Worm (Caenorhabditis elegans) whole organism, L1 larva: Measurements from ENCODE around the gene srx-60.
A peak's percentile ranks its signal among the peaks of the same experiment; 100 is the strongest.

Experiments
- C16A3.4 ChIP-seq: fragments of 150-350 bp; optimal IDR thresholded peaks from 2 replicates; lab custom pipeline; 2014; ENCODE audit warnings: missing biosample characterization, missing genetic modification characterization
- C34B4.2 ChIP-seq: sonication (generic microtip); optimal IDR thresholded peaks from 2 replicates; lab custom pipeline; 2017; ENCODE audit warnings: mild to moderate bottlenecking, missing genetic modification characterization, missing compliant biosample characterization
- F16B12.6 ChIP-seq: fragments of 150-350 bp; optimal IDR thresholded peaks from 2 replicates; lab custom pipeline; 2014; ENCODE audit warnings: missing biosample characterization, missing genetic modification characterization
- blmp-1 ChIP-seq: fragments of 150-350 bp; optimal IDR thresholded peaks from 2 replicates; lab custom pipeline; 2014; ENCODE audit warnings: missing biosample characterization, missing genetic modification characterization
- ceh-82 ChIP-seq, 3 experiments: fragments of 150-350 bp in 1 of 3; sonication (generic microtip) in 2 of 3; optimal IDR thresholded peaks; 2 replicates each; lab custom pipeline; 2014 to 2017; ENCODE audit warnings: missing biosample characterization in 3 of 3, missing genetic modification characterization in 3 of 3
- ceh-88 ChIP-seq: fragments of 200-800 bp; sonication (Bioruptor generic); IDR thresholded peaks from 2 replicates; pipeline ENCODE4 v1.3.6; 2022; ENCODE audit warnings: missing genetic modification characterization, missing compliant biosample characterization
- ceh-90 ChIP-seq: sonication (generic microtip); optimal IDR thresholded peaks from 2 replicates; lab custom pipeline; 2016; ENCODE audit warnings: missing genetic modification characterization, missing compliant biosample characterization
- dpl-1 ChIP-seq, 3 experiments: fragments of 150-350 bp in 2 of 3; sonication (generic microtip) in 1 of 3; optimal IDR thresholded peaks; 2 replicates each; lab custom pipeline; 2014 to 2017; ENCODE audit warnings: missing biosample characterization in 3 of 3, missing genetic modification characterization in 3 of 3, missing genetic modification reagents in 3 of 3
- efl-1 ChIP-seq, 4 experiments: fragments of 150-350 bp; optimal IDR thresholded peaks in 3 of 4; peaks in 1 of 4; 1 replicate in 1 of 4; 2 replicates in 3 of 4; lab custom pipeline; 2014; ENCODE audit warnings: missing biosample characterization in 2 of 4, missing genetic modification characterization in 2 of 4, missing genetic modification reagents in 2 of 4
- egl-13 ChIP-seq: sonication (generic microtip); optimal IDR thresholded peaks from 2 replicates; lab custom pipeline; 2016; ENCODE audit warnings: missing genotype, missing genetic modification reagents, missing genetic modification characterization, missing compliant biosample characterization
- elt-2 ChIP-seq: sonication (generic microtip); optimal IDR thresholded peaks from 2 replicates; lab custom pipeline; 2016; ENCODE audit warnings: missing genetic modification characterization, mild to moderate bottlenecking, inconsistent platforms, missing compliant biosample characterization, missing genetic modification reagents
- elt-3 ChIP-seq, 6 experiments: fragments of 150-350 bp in 1 of 6; sonication (generic microtip); optimal IDR thresholded peaks; 2 replicates each; lab custom pipeline; 2017 to 2018; ENCODE audit warnings: missing biosample characterization in 6 of 6, missing genetic modification characterization in 6 of 6, inconsistent platforms in 1 of 6
- fkh-4 ChIP-seq: sonication (generic microtip); optimal IDR thresholded peaks from 2 replicates; lab custom pipeline; 2016; ENCODE audit warnings: missing compliant biosample characterization, missing genetic modification characterization, borderline replicate concordance
- fos-1 ChIP-seq: fragments of 150-350 bp; optimal IDR thresholded peaks from 2 replicates; lab custom pipeline; 2014; ENCODE audit warnings: missing biosample characterization, missing genetic modification characterization
- grh-1 ChIP-seq: fragments of 200-800 bp; sonication (Bioruptor generic); IDR thresholded peaks from 2 replicates; pipeline ENCODE4 v1.3.6; 2022; ENCODE audit warnings: missing genetic modification reagents, missing genetic modification characterization, missing compliant biosample characterization
- hlh-4 ChIP-seq: sonication (generic microtip); optimal IDR thresholded peaks from 2 replicates; lab custom pipeline; 2016; ENCODE audit warnings: mild to moderate bottlenecking, missing genetic modification characterization, missing compliant biosample characterization
- isw-1 ChIP-seq: fragments of 200-800 bp; sonication (Bioruptor generic); IDR thresholded peaks from 2 replicates; pipeline ENCODE4 v1.3.6; 2022; ENCODE audit warnings: missing genetic modification characterization, missing compliant biosample characterization
- lin-13 ChIP-seq: fragments of 150-350 bp; optimal IDR thresholded peaks from 2 replicates; lab custom pipeline; 2014; ENCODE audit warnings: missing biosample characterization, missing genetic modification reagents, missing genetic modification characterization
- lin-39 ChIP-seq: fragments of 150-350 bp; optimal IDR thresholded peaks from 2 replicates; lab custom pipeline; 2014; ENCODE audit warnings: missing biosample characterization, missing genetic modification reagents, missing genetic modification characterization
- lir-3 ChIP-seq: sonication (generic microtip); optimal IDR thresholded peaks from 2 replicates; lab custom pipeline; 2016; ENCODE audit warnings: mild to moderate bottlenecking, missing genetic modification characterization, moderate library complexity, missing compliant biosample characterization; ENCODE audit not compliant: poor library complexity
- lsy-2 ChIP-seq, 2 experiments: fragments of 150-350 bp; optimal IDR thresholded peaks; 2 replicates each; lab custom pipeline; 2014; ENCODE audit warnings: missing biosample characterization in 2 of 2, missing genetic modification characterization in 2 of 2
- mab-9 ChIP-seq: fragments of 200-800 bp; sonication (Bioruptor generic); IDR thresholded peaks from 2 replicates; pipeline ENCODE4 v1.3.6; 2022; ENCODE audit warnings: missing genetic modification reagents, missing genetic modification characterization, missing compliant biosample characterization
- mef-2 ChIP-seq: fragments of 150-350 bp; optimal IDR thresholded peaks from 2 replicates; lab custom pipeline; 2014; ENCODE audit warnings: missing biosample characterization, missing genetic modification characterization
- mep-1 ChIP-seq: fragments of 150-350 bp; optimal IDR thresholded peaks from 2 replicates; lab custom pipeline; 2014; ENCODE audit warnings: missing biosample characterization, missing genetic modification characterization
- nhr-11 ChIP-seq: fragments of 150-350 bp; optimal IDR thresholded peaks from 2 replicates; lab custom pipeline; 2014; ENCODE audit warnings: missing biosample characterization, missing genetic modification characterization
- nhr-12 ChIP-seq: sonication (generic microtip); optimal IDR thresholded peaks from 2 replicates; lab custom pipeline; 2017; ENCODE audit warnings: missing biosample characterization, missing genetic modification characterization
- nhr-20 ChIP-seq: sonication (generic microtip); optimal IDR thresholded peaks from 2 replicates; lab custom pipeline; 2016; ENCODE audit warnings: mild to moderate bottlenecking, missing genetic modification characterization, missing compliant biosample characterization
- nhr-237 ChIP-seq: fragments of 150-350 bp; optimal IDR thresholded peaks from 2 replicates; lab custom pipeline; 2014; ENCODE audit warnings: missing biosample characterization, missing genetic modification characterization
- nhr-47 ChIP-seq: sonication (generic microtip); optimal IDR thresholded peaks from 2 replicates; lab custom pipeline; 2016; ENCODE audit warnings: mild to moderate bottlenecking, missing genetic modification characterization, moderate library complexity, missing compliant biosample characterization
- nhr-71 ChIP-seq: sonication (generic microtip); optimal IDR thresholded peaks from 2 replicates; lab custom pipeline; 2016; ENCODE audit warnings: mild to moderate bottlenecking, missing genetic modification characterization, moderate library complexity, missing compliant biosample characterization
- nhr-77 ChIP-seq: fragments of 150-350 bp; optimal IDR thresholded peaks from 2 replicates; lab custom pipeline; 2014; ENCODE audit warnings: missing biosample characterization, missing genetic modification characterization
- nhr-85 ChIP-seq: sonication (generic microtip); peaks from one replicate; lab custom pipeline; 2016; ENCODE audit warnings: missing genetic modification characterization, inconsistent platforms, missing compliant biosample characterization
- nhr-90 ChIP-seq: sonication (generic microtip); optimal IDR thresholded peaks from 2 replicates; lab custom pipeline; 2016; ENCODE audit warnings: mild to moderate bottlenecking, missing genetic modification characterization, missing compliant biosample characterization; ENCODE audit not compliant: poor library complexity
- pag-3 ChIP-seq: sonication (generic microtip); optimal IDR thresholded peaks from 2 replicates; lab custom pipeline; 2017; ENCODE audit warnings: missing genetic modification characterization, mild to moderate bottlenecking, missing compliant biosample characterization, antibody characterized with exemption, borderline replicate concordance; ENCODE audit not compliant: insufficient read depth
- pqm-1 ChIP-seq: sonication (generic microtip); optimal IDR thresholded peaks from 3 replicates; lab custom pipeline; 2017; ENCODE audit warnings: missing biosample characterization, missing genetic modification characterization
- rnt-1 ChIP-seq: sonication (generic microtip); optimal IDR thresholded peaks from 2 replicates; lab custom pipeline; 2016; ENCODE audit warnings: mild to moderate bottlenecking, missing genetic modification characterization, moderate library complexity, missing compliant biosample characterization
- snpc-4 ChIP-seq: fragments of 150-350 bp; optimal IDR thresholded peaks from 2 replicates; lab custom pipeline; 2014; ENCODE audit warnings: missing biosample characterization, missing genetic modification characterization
- sox-4 ChIP-seq: sonication (generic microtip); optimal IDR thresholded peaks from 2 replicates; lab custom pipeline; 2016; ENCODE audit warnings: missing genetic modification characterization, missing compliant biosample characterization
- sup-37 ChIP-seq: fragments of 200-800 bp; sonication (Bioruptor generic); optimal IDR thresholded peaks from 2 replicates; lab custom pipeline; 2018; ENCODE audit warnings: mild to moderate bottlenecking, missing genetic modification characterization, missing compliant biosample characterization
- swsn-7 ChIP-seq: sonication (generic microtip); optimal IDR thresholded peaks from 2 replicates; lab custom pipeline; 2016; ENCODE audit warnings: missing genetic modification characterization, missing compliant biosample characterization
- tbx-2 ChIP-seq: sonication (generic microtip); optimal IDR thresholded peaks from 2 replicates; lab custom pipeline; 2016; ENCODE audit warnings: missing genetic modification characterization, missing compliant biosample characterization
- tlp-1 ChIP-seq: fragments of 150-350 bp; optimal IDR thresholded peaks from 2 replicates; lab custom pipeline; 2014; ENCODE audit warnings: missing biosample characterization, missing genetic modification characterization
- unc-30 ChIP-seq: sonication (generic microtip); optimal IDR thresholded peaks from 2 replicates; lab custom pipeline; 2017; ENCODE audit warnings: missing biosample characterization, missing genetic modification characterization
- unc-62 ChIP-seq: fragments of 150-350 bp; optimal IDR thresholded peaks from 2 replicates; lab custom pipeline; 2014; ENCODE audit warnings: missing biosample characterization, missing genetic modification reagents, missing genetic modification characterization
- unc-86 ChIP-seq: sonication (generic microtip); optimal IDR thresholded peaks from 2 replicates; lab custom pipeline; 2016; ENCODE audit warnings: missing genetic modification characterization, missing compliant biosample characterization
- vab-15 ChIP-seq: sonication (generic microtip); optimal IDR thresholded peaks from 2 replicates; lab custom pipeline; 2017; ENCODE audit warnings: missing genotype, mild to moderate bottlenecking, missing genetic modification characterization, missing compliant biosample characterization
- xbp-1 ChIP-seq: sonication (generic microtip); optimal IDR thresholded peaks from 2 replicates; lab custom pipeline; 2016; ENCODE audit warnings: missing genetic modification characterization, missing compliant biosample characterization
- ztf-11 ChIP-seq, 2 experiments: sonication (generic microtip); optimal IDR thresholded peaks; 2 replicates each; lab custom pipeline; 2016 to 2017; ENCODE audit warnings: missing genetic modification characterization in 2 of 2, missing biosample characterization in 1 of 2, missing compliant biosample characterization in 1 of 2

The srx-60 gene

ce11 chrV:7434805-7435363, 34.2 kb downstream of the srx-60 start (continued):
- TF ChIP-seq nhr-47 (tag; lab: Kevin White, UChicago) (peak; percentile 55), mef-2 (peak; percentile 0), nhr-85 (no peak), mab-9 (GFP tag; lab: Robert Waterston, UW) (no peak), snpc-4 (tag; lab: Kevin White, UChicago) (peak; percentile 21), hlh-4 (tag; lab: Kevin White, UChicago) (no peak), nhr-77 (tag; lab: Kevin White, UChicago) (no peak), swsn-7 (tag; lab: Kevin White, UChicago) (peak; percentile 63), unc-30 (tag; lab: Kevin White, UChicago) (no peak), ceh-82 (tag; optimal IDR thresholded peaks at IDR 0.05; lab: Kevin White, UChicago) (peak; percentile 25 to 32 (median 28)), tbx-2 (tag; lab: Kevin White, UChicago) (peak; percentile 69), ceh-90 (tag; lab: Kevin White, UChicago) (no peak), tlp-1 (tag; lab: Kevin White, UChicago) (no peak), lin-39 (tag; lab: Kevin White, UChicago) (peak; percentile 1), lin-13 (no peak), vab-15 (tag; lab: Kevin White, UChicago) (no peak), nhr-237 (tag; lab: Kevin White, UChicago) (no peak), elt-2 (tag; lab: Kevin White, UChicago) (peak; percentile 58), xbp-1 (tag; lab: Kevin White, UChicago) (peak; percentile 32), blmp-1 (tag; lab: Kevin White, UChicago) (peak; percentile 5), nhr-12 (tag; lab: Kevin White, UChicago) (no peak), nhr-71 (tag; lab: Kevin White, UChicago) (peak; percentile 92), isw-1 (no peak), efl-1 (optimal IDR thresholded peaks at IDR 0.05; lab: Kevin White, UChicago) (peak; percentile 19 to 41), efl-1 (GFP tag; optimal IDR thresholded peaks at IDR 0.05 in 1 of 2; lab: Kevin White, UChicago) (peak in 1 of 2 experiments; percentile 87), rnt-1 (tag; lab: Kevin White, UChicago) (peak; percentile 56), unc-62 (GFP tag; lab: Kevin White, UChicago) (no peak), C34B4.2 (tag; lab: Kevin White, UChicago) (no peak), lsy-2 (tag; optimal IDR thresholded peaks at IDR 0.05; lab: Kevin White, UChicago) (peak; percentile 55 to 58), sup-37 (GFP tag; lab: Kevin White, UChicago) (peak; percentile 31), grh-1 (no peak), nhr-20 (tag; lab: Kevin White, UChicago) (peak; percentile 78), fkh-4 (tag; lab: Kevin White, UChicago) (no peak), lir-3 (tag; lab: Kevin White, UChicago) (peak; percentile 34), elt-3 (tag; optimal IDR thresholded peaks at IDR 0.05; lab: Kevin White, UChicago) (peak in 1 of 6 experiments; percentile 4), fos-1 (tag; lab: Kevin White, UChicago) (no peak), ztf-11 (tag; optimal IDR thresholded peaks at IDR 0.05; lab: Kevin White, UChicago) (no peak), egl-13 (tag; lab: Kevin White, UChicago) (no peak), C16A3.4 (tag; lab: Kevin White, UChicago) (peak; percentile 13), F16B12.6 (tag; lab: Kevin White, UChicago) (no peak), pag-3 (tag; lab: Kevin White, UChicago) (no peak), ceh-88 (no peak), nhr-11 (tag; lab: Kevin White, UChicago) (no peak), mep-1 (tag; lab: Kevin White, UChicago) (peak; percentile 60), sox-4 (tag; lab: Kevin White, UChicago) (no peak), pqm-1 (tag; lab: Kevin White, UChicago) (no peak), dpl-1 (GFP tag; optimal IDR thresholded peaks at IDR 0.05; lab: Kevin White, UChicago) (peak in 2 of 3 experiments; percentile 37 to 45), nhr-90 (tag; lab: Kevin White, UChicago) (peak; percentile 29), unc-86 (tag; lab: Kevin White, UChicago) (peak; percentile 25)
- TF ChIP-seq, all 84 proteins: peak for 34
